Fruit fly (Drosophila melanogaster) whole organism, embryonic: ENCODE results near the gene CG14650.

Experiments used
- Abd-B ChIP-seq: fragments of 200-800 bp; sonication (Bioruptor generic); optimal IDR thresholded peaks from 2 replicates; lab custom pipeline; 2018; ENCODE audit warnings: missing biosample characterization, mild to moderate bottlenecking, missing genetic modification characterization, moderate library complexity
- Aef1 ChIP-seq: fragments of 200-800 bp; sonication (Bioruptor generic); IDR thresholded peaks from 3 replicates; pipeline ENCODE4 v1.3.6; 2022; ENCODE audit warnings: missing biosample characterization, missing genetic modification characterization
- Bteb2 ChIP-seq: fragments of 200-800 bp; sonication (Bioruptor generic); optimal IDR thresholded peaks from 2 replicates; lab custom pipeline; 2016; ENCODE audit warnings: missing biosample characterization, missing genetic modification characterization
- CG10267 ChIP-seq: fragments of 200-800 bp; sonication (Bioruptor generic); optimal IDR thresholded peaks from 2 replicates; lab custom pipeline; 2018; ENCODE audit warnings: missing biosample characterization, mild to moderate bottlenecking, missing genetic modification characterization, moderate library complexity
- CG10979 ChIP-seq: fragments of 200-800 bp; sonication (Bioruptor generic); optimal IDR thresholded peaks from 2 replicates; lab custom pipeline; 2018; ENCODE audit warnings: missing biosample characterization, mild to moderate bottlenecking, missing genetic modification characterization, moderate library complexity
- CG11723 ChIP-seq: fragments of 200-800 bp; sonication (Bioruptor generic); optimal IDR thresholded peaks from 2 replicates; lab custom pipeline; 2017; ENCODE audit warnings: missing biosample characterization, mild to moderate bottlenecking, missing genetic modification characterization
- CG12659 ChIP-seq: fragments of 200-800 bp; sonication (Bioruptor generic); optimal IDR thresholded peaks from 3 replicates; lab custom pipeline; 2017; ENCODE audit warnings: mild to moderate bottlenecking, missing biosample characterization, missing genetic modification reagents, missing genetic modification characterization
- CG12744 ChIP-seq: fragments of 200-800 bp; sonication (Bioruptor generic); optimal IDR thresholded peaks from 2 replicates; lab custom pipeline; 2016; ENCODE audit warnings: missing biosample characterization, missing genetic modification characterization
- CG14710 ChIP-seq: fragments of 200-800 bp; sonication (Bioruptor generic); optimal IDR thresholded peaks from 3 replicates; lab custom pipeline; 2019; ENCODE audit warnings: missing biosample characterization, mild to moderate bottlenecking, missing genetic modification characterization, moderate library complexity
- CG14965 ChIP-seq: fragments of 200-800 bp; sonication (Bioruptor generic); optimal IDR thresholded peaks from 2 replicates; lab custom pipeline; 2016; ENCODE audit warnings: missing biosample characterization, missing genetic modification characterization, borderline replicate concordance
- CG1792 ChIP-seq: fragments of 200-800 bp; sonication (Bioruptor generic); optimal IDR thresholded peaks from 2 replicates; lab custom pipeline; 2016; ENCODE audit warnings: missing biosample characterization, missing genetic modification characterization
- CG18599 ChIP-seq: fragments of 200-800 bp; sonication (Bioruptor generic); optimal IDR thresholded peaks from 3 replicates; lab custom pipeline; 2017; ENCODE audit warnings: missing biosample characterization, missing genetic modification characterization, mild to moderate bottlenecking, moderate library complexity, missing genetic modification reagents
- CG2116 ChIP-seq: fragments of 200-800 bp; sonication (Bioruptor generic); optimal IDR thresholded peaks from 3 replicates; lab custom pipeline; 2018; ENCODE audit warnings: missing biosample characterization, mild to moderate bottlenecking, missing genetic modification characterization
- CG31365 ChIP-seq: fragments of 200-800 bp; sonication (Bioruptor generic); optimal IDR thresholded peaks from 2 replicates; lab custom pipeline; 2018; ENCODE audit warnings: missing biosample characterization, mild to moderate bottlenecking, missing genetic modification characterization
- CG32767 ChIP-seq: fragments of 200-800 bp; sonication (Bioruptor generic); IDR thresholded peaks from 2 replicates; pipeline ENCODE4 v1.3.6; 2022; ENCODE audit warnings: missing biosample characterization, missing genetic modification characterization
- CG3838 ChIP-seq: fragments of 200-800 bp; sonication (Bioruptor generic); optimal IDR thresholded peaks from 3 replicates; lab custom pipeline; 2016; ENCODE audit warnings: missing biosample characterization, missing genetic modification characterization
- CG3847 ChIP-seq: fragments of 200-800 bp; sonication (Bioruptor generic); IDR thresholded peaks from 2 replicates; pipeline ENCODE4 v1.3.6; 2022; ENCODE audit warnings: missing biosample characterization, missing genetic modification characterization
- CG4730 ChIP-seq: fragments of 200-800 bp; sonication (Bioruptor generic); IDR thresholded peaks from 2 replicates; pipeline ENCODE4 v1.3.6; 2022; ENCODE audit warnings: missing biosample characterization, missing genetic modification characterization
- CG6854 ChIP-seq: fragments of 200-800 bp; sonication (Bioruptor generic); optimal IDR thresholded peaks from 3 replicates; lab custom pipeline; 2017; ENCODE audit warnings: missing biosample characterization, mild to moderate bottlenecking, missing genetic modification characterization
- CG7372 ChIP-seq: fragments of 200-800 bp; sonication (Bioruptor generic); IDR thresholded peaks from 2 replicates; pipeline ENCODE4 v1.3.6; 2022; ENCODE audit warnings: missing biosample characterization, missing genetic modification characterization
- CG8388 ChIP-seq: fragments of 200-800 bp; sonication (Bioruptor generic); optimal IDR thresholded peaks from 2 replicates; lab custom pipeline; 2019; ENCODE audit warnings: missing biosample characterization, mild to moderate bottlenecking, missing genetic modification characterization, moderate library complexity
- CG8924 ChIP-seq: fragments of 200-800 bp; optimal IDR thresholded peaks from 3 replicates; lab custom pipeline; 2019; ENCODE audit warnings: missing biosample characterization, mild to moderate bottlenecking, missing genetic modification characterization, moderate library complexity
- CkIIα-i1 ChIP-seq: fragments of 200-800 bp; sonication (Bioruptor generic); IDR thresholded peaks from 2 replicates; pipeline ENCODE4 v1.3.6; 2022; ENCODE audit warnings: missing biosample characterization, missing genetic modification characterization
- Dp ChIP-seq: fragments of 200-800 bp; sonication (Bioruptor generic); optimal IDR thresholded peaks from 2 replicates; lab custom pipeline; 2018; ENCODE audit warnings: missing biosample characterization, mild to moderate bottlenecking, missing genetic modification characterization, moderate library complexity
- Drgx ChIP-seq: fragments of 200-800 bp; sonication (Bioruptor generic); IDR thresholded peaks from 2 replicates; pipeline ENCODE4 v1.3.6; 2022; ENCODE audit warnings: missing biosample characterization, missing genetic modification characterization
- E2f2 ChIP-seq: fragments of 200-800 bp; sonication (Bioruptor generic); IDR thresholded peaks from 2 replicates; pipeline ENCODE4 v1.3.6; 2022; ENCODE audit warnings: missing biosample characterization, missing genetic modification characterization
- Eip74EF ChIP-seq, 2 experiments: fragments of 200-800 bp in 1 of 2; fragments of >200 bp in 1 of 2; sonication (Bioruptor generic) in 1 of 2; optimal IDR thresholded peaks; 2 replicates each; lab custom pipeline; 2017 to 2019; ENCODE audit warnings: missing biosample characterization in 2 of 2, missing genetic modification characterization in 2 of 2, mild to moderate bottlenecking in 1 of 2, moderate library complexity in 1 of 2
- Fer2 ChIP-seq: fragments of 200-800 bp; sonication (Bioruptor generic); optimal IDR thresholded peaks from 2 replicates; lab custom pipeline; 2018; ENCODE audit warnings: missing biosample characterization, mild to moderate bottlenecking, missing genetic modification characterization, moderate library complexity
- HLHmδ ChIP-seq: fragments of 200-800 bp; sonication (Bioruptor generic); optimal IDR thresholded peaks from 2 replicates; lab custom pipeline; 2018; ENCODE audit warnings: missing biosample characterization, mild to moderate bottlenecking, missing genetic modification characterization, moderate library complexity
- Hand ChIP-seq: fragments of 200-800 bp; sonication (Bioruptor generic); optimal IDR thresholded peaks from 2 replicates; lab custom pipeline; 2017; ENCODE audit warnings: mild to moderate bottlenecking, missing biosample characterization, missing genetic modification reagents, missing genetic modification characterization
- Hr3 ChIP-seq: fragments of 200-800 bp; sonication (Bioruptor generic); optimal IDR thresholded peaks from 3 replicates; lab custom pipeline; 2016; ENCODE audit warnings: missing biosample characterization, missing genetic modification characterization
- Hsf ChIP-seq: fragments of 200-800 bp; sonication (Bioruptor generic); optimal IDR thresholded peaks from 3 replicates; lab custom pipeline; 2016; ENCODE audit warnings: missing biosample characterization, missing genetic modification characterization
- Kr ChIP-seq: fragments of 200-800 bp; sonication (Bioruptor generic); optimal IDR thresholded peaks from 2 replicates; lab custom pipeline; 2017; ENCODE audit warnings: missing biosample characterization, mild to moderate bottlenecking, missing genetic modification characterization
- Ravus ChIP-seq: fragments of 200-800 bp; sonication (Bioruptor generic); IDR thresholded peaks from 2 replicates; pipeline ENCODE4 v1.3.6; 2022; ENCODE audit warnings: missing biosample characterization, missing genetic modification characterization
- al ChIP-seq: fragments of 200-800 bp; sonication (Bioruptor generic); IDR thresholded peaks from 2 replicates; pipeline ENCODE4 v1.3.6; 2022; ENCODE audit warnings: missing biosample characterization, missing genetic modification characterization
- aop ChIP-seq: fragments of 200-800 bp; sonication (Bioruptor generic); IDR thresholded peaks from 2 replicates; pipeline ENCODE4 v1.3.6; 2022; ENCODE audit warnings: missing biosample characterization, missing genetic modification characterization
- ato ChIP-seq: fragments of 200-800 bp; sonication (Bioruptor generic); IDR thresholded peaks from 2 replicates; pipeline ENCODE4 v1.3.6; 2022; ENCODE audit warnings: missing biosample characterization, missing genetic modification characterization; ENCODE audit not compliant: partially characterized antibody
- da ChIP-seq: fragments of 200-800 bp; sonication (Bioruptor generic); optimal IDR thresholded peaks from 2 replicates; lab custom pipeline; 2016; ENCODE audit warnings: missing biosample characterization, missing genetic modification characterization
- eve ChIP-seq, 2 experiments: fragments of >200 bp; optimal IDR thresholded peaks; 2 replicates each; lab custom pipeline; 2017; ENCODE audit warnings: missing biosample characterization in 2 of 2, missing genetic modification characterization in 2 of 2
- eyg ChIP-seq: fragments of 200-800 bp; sonication (Bioruptor generic); optimal IDR thresholded peaks from 3 replicates; lab custom pipeline; 2016; ENCODE audit warnings: missing biosample characterization, missing genetic modification characterization
- fru ChIP-seq: fragments of >200 bp; optimal IDR thresholded peaks from 2 replicates; lab custom pipeline; 2017
- her ChIP-seq: fragments of 200-800 bp; sonication (Bioruptor generic); optimal IDR thresholded peaks from 2 replicates; lab custom pipeline; 2016; ENCODE audit warnings: missing biosample characterization, missing genetic modification characterization
- lmd ChIP-seq: fragments of 200-800 bp; sonication (Bioruptor generic); IDR thresholded peaks from 2 replicates; pipeline ENCODE4 v1.3.6; 2022; ENCODE audit warnings: missing biosample characterization, missing genetic modification characterization
- mam ChIP-seq: fragments of 200-800 bp; sonication (Bioruptor generic); optimal IDR thresholded peaks from 3 replicates; lab custom pipeline; 2016; ENCODE audit warnings: missing biosample characterization, missing genetic modification characterization
- pan ChIP-seq, 4 experiments: fragments of >200 bp in 3 of 4; fragments of 200-800 bp in 1 of 4; sonication (Bioruptor generic) in 1 of 4; optimal IDR thresholded peaks in 3 of 4; IDR thresholded peaks in 1 of 4; 2 replicates each; pipeline versions ENCODE4 v1.3.6 to Lab custom; 2017 to 2022; ENCODE audit warnings: missing biosample characterization in 2 of 4, missing genetic modification characterization in 2 of 4, mixed read lengths in 1 of 4
- slbo ChIP-seq: fragments of 200-800 bp; sonication (Bioruptor generic); IDR thresholded peaks from 2 replicates; pipeline ENCODE4 v1.3.6; 2022; ENCODE audit warnings: missing biosample characterization, missing genetic modification characterization
- wdn ChIP-seq: fragments of 200-800 bp; sonication (Bioruptor generic); IDR thresholded peaks from 2 replicates; pipeline ENCODE4 v1.3.6; 2022; ENCODE audit warnings: missing biosample characterization, missing genetic modification characterization
- zfh2 ChIP-seq: fragments of 200-800 bp; sonication (Bioruptor generic); optimal IDR thresholded peaks from 2 replicates; lab custom pipeline; 2016; ENCODE audit warnings: missing biosample characterization, missing genetic modification characterization

Gene CG14650

dm6 chr3R:4394654-4395581, 42.3 kb upstream of the CG14650 start:
- peak; percentile 30 for TF ChIP-seq Fer2
- no peak for TF ChIP-seq ato (GFP tag; lab: Robert Waterston, UW)
- TF ChIP-seq CG3847: peak; percentile 70
- no peak for TF ChIP-seq CkIIα-i1
- peak; percentile 73 for TF ChIP-seq CG6854 (GFP tag; lab: Kevin White, UChicago)
- peak; percentile 95 for TF ChIP-seq Drgx (GFP tag; lab: Robert Waterston, UW)
- TF ChIP-seq CG12659 (GFP tag; lab: Kevin White, UChicago): peak; percentile 88
- no peak for TF ChIP-seq eve (GFP tag; optimal IDR thresholded peaks at IDR 0.05; lab: Kevin White, UChicago)
- TF ChIP-seq Hsf (GFP tag; lab: Kevin White, UChicago): peak; percentile 91
- TF ChIP-seq Aef1: peak; percentile 83
- peak; percentile 70 for TF ChIP-seq CG11723 (GFP tag; lab: Kevin White, UChicago)
- peak; percentile 85 for TF ChIP-seq her
- TF ChIP-seq CG14710: peak; percentile 64
- no peak for TF ChIP-seq fru (lab: Kevin White, UChicago)
- peak; percentile 85 for TF ChIP-seq eyg
- no peak for TF ChIP-seq pan (optimal IDR thresholded peaks at IDR 0.05; lab: Kevin White, UChicago)
- peak in 1 of 2 experiments; percentile 90 for TF ChIP-seq pan (GFP tag; optimal IDR thresholded peaks at IDR 0.05 in 1 of 2, IDR thresholded peaks at IDR 0.05 in 1 of 2)
- TF ChIP-seq Hr3: peak; percentile 76
- peak; percentile 66 for TF ChIP-seq Hand (GFP tag; lab: Kevin White, UChicago)
- peak in 1 of 2 experiments; percentile 85 for TF ChIP-seq Eip74EF (GFP tag; optimal IDR thresholded peaks at IDR 0.05; lab: Kevin White, UChicago)
- TF ChIP-seq Abd-B (GFP tag; lab: Kevin White, UChicago): peak; percentile 71
- peak; percentile 34 for TF ChIP-seq CG2116 (GFP tag; lab: Kevin White, UChicago)
- peak; percentile 80; the same call in 1 of the 2 replicates for TF ChIP-seq al (GFP tag; lab: Robert Waterston, UW)
- peak; percentile 88 for TF ChIP-seq lmd
- TF ChIP-seq Dp (GFP tag; lab: Kevin White, UChicago): no peak
- peak; percentile 88 for TF ChIP-seq mam (GFP tag; lab: Kevin White, UChicago)
- TF ChIP-seq CG14965 (GFP tag; lab: Kevin White, UChicago): peak; percentile 54
- TF ChIP-seq slbo (GFP tag; lab: Robert Waterston, UW): peak; percentile 91
- peak; percentile 91 for TF ChIP-seq zfh2 (GFP tag; lab: Kevin White, UChicago)
- TF ChIP-seq CG1792 (GFP tag; lab: Kevin White, UChicago): peak; percentile 90
- TF ChIP-seq CG31365 (tag; lab: Kevin White, UChicago): peak; percentile 80
- peak; percentile 91 for TF ChIP-seq CG18599 (GFP tag; lab: Kevin White, UChicago)
- TF ChIP-seq CG12744: peak; percentile 78
- TF ChIP-seq Bteb2 (GFP tag; lab: Kevin White, UChicago): peak; percentile 80
- peak; percentile 91 for TF ChIP-seq CG8924
- peak; percentile 81 for TF ChIP-seq CG8388 (GFP tag; lab: Kevin White, UChicago)
- TF ChIP-seq CG7372: peak; percentile 72
- TF ChIP-seq CG10267 (tag; lab: Kevin White, UChicago): peak; percentile 77
- TF ChIP-seq aop: no peak
- no peak for TF ChIP-seq Kr
- peak; percentile 75 for TF ChIP-seq wdn
- TF ChIP-seq da: peak; percentile 45
- TF ChIP-seq E2f2: peak; percentile 56
- peak; percentile 56 for TF ChIP-seq Ravus (GFP tag; lab: Robert Waterston, UW)
- TF ChIP-seq CG10979 (tag; lab: Kevin White, UChicago): peak; percentile 84
- peak; percentile 7 for TF ChIP-seq CG3838
- no peak for TF ChIP-seq HLHmδ
- peak; percentile 83 for TF ChIP-seq CG4730 (GFP tag; lab: Robert Waterston, UW)
- TF ChIP-seq CG32767 (GFP tag; lab: Robert Waterston, UW): peak; percentile 83
